Fruit fly (Drosophila melanogaster) whole organism, prepupa: ENCODE measurements around the gene dos.

Experiments
- Blimp-1 ChIP-seq: fragments of 200-800 bp; sonication (Bioruptor generic); optimal IDR thresholded peaks from 3 replicates; lab custom pipeline; 2017; ENCODE audit warnings: missing biosample characterization, missing genetic modification characterization, mild to moderate bottlenecking, moderate library complexity, missing genetic modification reagents
- CG10631 ChIP-seq: fragments of 200-800 bp; sonication (Bioruptor generic); optimal IDR thresholded peaks from 2 replicates; lab custom pipeline; 2016; ENCODE audit warnings: missing biosample characterization, missing genetic modification characterization
- CG10669 ChIP-seq: fragments of 200-800 bp; sonication (Bioruptor generic); optimal IDR thresholded peaks from 3 replicates; lab custom pipeline; 2018; ENCODE audit warnings: missing biosample characterization, mild to moderate bottlenecking, missing genetic modification characterization, moderate library complexity
- CG11294 ChIP-seq: fragments of 200-800 bp; sonication (Bioruptor generic); IDR thresholded peaks from 2 replicates; pipeline ENCODE4 v1.3.6; 2022; ENCODE audit warnings: missing biosample characterization, missing genetic modification characterization
- CG11902 ChIP-seq: fragments of 200-800 bp; sonication (Bioruptor generic); optimal IDR thresholded peaks from 3 replicates; lab custom pipeline; 2016; ENCODE audit warnings: missing biosample characterization, missing genetic modification characterization
- CG15336 ChIP-seq: fragments of 200-800 bp; sonication (Bioruptor generic); IDR thresholded peaks from 2 replicates; pipeline ENCODE4 v1.3.6; 2022; ENCODE audit warnings: missing biosample characterization, missing genetic modification characterization
- CG1621 ChIP-seq: fragments of 200-800 bp; sonication (Bioruptor generic); optimal IDR thresholded peaks from 3 replicates; lab custom pipeline; 2018; ENCODE audit warnings: missing biosample characterization, mild to moderate bottlenecking, missing genetic modification characterization
- CG16779 ChIP-seq: fragments of 200-800 bp; sonication (Bioruptor generic); optimal IDR thresholded peaks from 3 replicates; lab custom pipeline; 2017; ENCODE audit warnings: missing biosample characterization, mild to moderate bottlenecking, missing genetic modification characterization
- CG3032 ChIP-seq: fragments of 200-800 bp; optimal IDR thresholded peaks from 2 replicates; lab custom pipeline; 2019; ENCODE audit warnings: missing biosample characterization, mild to moderate bottlenecking, missing genetic modification characterization, moderate library complexity
- CG31627 ChIP-seq: fragments of 200-800 bp; sonication (Bioruptor generic); optimal IDR thresholded peaks from 3 replicates; lab custom pipeline; 2016; ENCODE audit warnings: missing biosample characterization, missing genetic modification characterization
- CG32006 ChIP-seq: fragments of 200-800 bp; sonication (Bioruptor generic); optimal IDR thresholded peaks from 3 replicates; lab custom pipeline; 2017; ENCODE audit warnings: missing biosample characterization, mild to moderate bottlenecking, missing genetic modification characterization
- CG34406 ChIP-seq: fragments of 200-800 bp; sonication (Bioruptor generic); optimal IDR thresholded peaks from 3 replicates; lab custom pipeline; 2016; ENCODE audit warnings: missing biosample characterization, missing genetic modification characterization
- CG3919 ChIP-seq: fragments of 200-800 bp; sonication (Bioruptor generic); optimal IDR thresholded peaks from 3 replicates; lab custom pipeline; 2016; ENCODE audit warnings: missing biosample characterization, missing genetic modification characterization
- CG4318 ChIP-seq: fragments of 200-800 bp; sonication (Bioruptor generic); optimal IDR thresholded peaks from 3 replicates; lab custom pipeline; 2017; ENCODE audit warnings: missing biosample characterization, mild to moderate bottlenecking, missing genetic modification characterization
- CG6163 ChIP-seq: fragments of 200-800 bp; sonication (Bioruptor generic); IDR thresholded peaks from 3 replicates; pipeline ENCODE4 v1.3.6; 2022; ENCODE audit warnings: missing biosample characterization, missing genetic modification characterization
- CG6276 ChIP-seq: fragments of 200-800 bp; sonication (Bioruptor generic); optimal IDR thresholded peaks from 2 replicates; lab custom pipeline; 2017; ENCODE audit warnings: missing biosample characterization, mild to moderate bottlenecking, missing genetic modification characterization
- CG6808 ChIP-seq: fragments of 200-800 bp; sonication (Bioruptor generic); optimal IDR thresholded peaks from 3 replicates; lab custom pipeline; 2017; ENCODE audit warnings: missing biosample characterization, missing genetic modification characterization, mild to moderate bottlenecking, moderate library complexity, missing genetic modification reagents
- CG6854 ChIP-seq: fragments of 200-800 bp; sonication (Bioruptor generic); optimal IDR thresholded peaks from 2 replicates; lab custom pipeline; 2017; ENCODE audit warnings: missing biosample characterization, mild to moderate bottlenecking, missing genetic modification characterization
- CG7368 ChIP-seq: fragments of 200-800 bp; sonication (Bioruptor generic); optimal IDR thresholded peaks from 3 replicates; lab custom pipeline; 2016; ENCODE audit warnings: missing biosample characterization, missing genetic modification characterization
- CG8119 ChIP-seq: fragments of 200-800 bp; sonication (Bioruptor generic); IDR thresholded peaks from 3 replicates; pipeline ENCODE4 v1.3.6; 2022; ENCODE audit warnings: missing biosample characterization, missing genetic modification characterization
- CG8632 ChIP-seq: fragments of 200-800 bp; sonication (Bioruptor generic); optimal IDR thresholded peaks from 3 replicates; lab custom pipeline; 2016; ENCODE audit warnings: missing biosample characterization, missing genetic modification characterization
- CG9139 ChIP-seq: fragments of 200-800 bp; sonication (Bioruptor generic); optimal IDR thresholded peaks from 3 replicates; lab custom pipeline; 2017; ENCODE audit warnings: missing biosample characterization, mild to moderate bottlenecking, missing genetic modification characterization
- Eip75B ChIP-seq: fragments of 200-800 bp; sonication (Bioruptor generic); optimal IDR thresholded peaks from 3 replicates; lab custom pipeline; 2016; ENCODE audit warnings: missing biosample characterization, missing genetic modification characterization
- Eip78C ChIP-seq: fragments of 200-800 bp; sonication (Bioruptor generic); peaks from one replicate; lab custom pipeline; 2016; ENCODE audit warnings: missing biosample characterization, missing genetic modification characterization
- Eip93F ChIP-seq: fragments of 200-800 bp; sonication (Bioruptor generic); optimal IDR thresholded peaks from 2 replicates; lab custom pipeline; 2016; ENCODE audit warnings: missing biosample characterization, mild to moderate bottlenecking, missing genetic modification characterization
- Ets21C ChIP-seq: fragments of 200-800 bp; sonication (Bioruptor generic); optimal IDR thresholded peaks from 3 replicates; lab custom pipeline; 2016; ENCODE audit warnings: missing biosample characterization, missing genetic modification characterization
- Gug ChIP-seq: fragments of 200-800 bp; sonication (Bioruptor generic); IDR thresholded peaks from 2 replicates; pipeline ENCODE4 v1.3.6; 2022; ENCODE audit warnings: missing biosample characterization, missing genetic modification characterization
- Hr38 ChIP-seq: sonication (Bioruptor generic); optimal IDR thresholded peaks from 2 replicates; lab custom pipeline; 2016; ENCODE audit warnings: missing biosample characterization, missing genetic modification characterization
- Hr39 ChIP-seq: fragments of 200-800 bp; sonication (Bioruptor generic); optimal IDR thresholded peaks from 2 replicates; lab custom pipeline; 2016; ENCODE audit warnings: missing biosample characterization, missing genetic modification characterization
- Hr4 ChIP-seq: fragments of 200-800 bp; sonication (Bioruptor generic); optimal IDR thresholded peaks from 3 replicates; lab custom pipeline; 2016; ENCODE audit warnings: missing biosample characterization, missing genetic modification characterization
- Lpt ChIP-seq: fragments of 200-800 bp; sonication (Bioruptor generic); optimal IDR thresholded peaks from 3 replicates; lab custom pipeline; 2016; ENCODE audit warnings: missing biosample characterization, missing genetic modification characterization
- Met ChIP-seq: fragments of 200-800 bp; sonication (Bioruptor generic); optimal IDR thresholded peaks from 3 replicates; lab custom pipeline; 2016; ENCODE audit warnings: missing biosample characterization, missing genetic modification characterization
- Smox ChIP-seq: fragments of 200-800 bp; sonication (Bioruptor generic); optimal IDR thresholded peaks from 3 replicates; lab custom pipeline; 2016; ENCODE audit warnings: missing biosample characterization, missing genetic modification characterization
- Sox102F ChIP-seq: fragments of 200-800 bp; sonication (Bioruptor generic); optimal IDR thresholded peaks from 2 replicates; lab custom pipeline; 2016; ENCODE audit warnings: missing biosample characterization, mild to moderate bottlenecking, missing genetic modification characterization
- Sox14 ChIP-seq: fragments of 200-800 bp; sonication (Bioruptor generic); optimal IDR thresholded peaks from 3 replicates; lab custom pipeline; 2016; ENCODE audit warnings: missing biosample characterization, missing genetic modification characterization
- Sox15 ChIP-seq: fragments of 200-800 bp; sonication (Bioruptor generic); optimal IDR thresholded peaks from 3 replicates; lab custom pipeline; 2016; ENCODE audit warnings: missing biosample characterization, missing genetic modification characterization
- achi ChIP-seq: fragments of 200-800 bp; sonication (Bioruptor generic); optimal IDR thresholded peaks from 3 replicates; lab custom pipeline; 2016; ENCODE audit warnings: missing biosample characterization, missing genetic modification characterization
- acj6 ChIP-seq: fragments of 200-800 bp; sonication (Bioruptor generic); optimal IDR thresholded peaks from 3 replicates; lab custom pipeline; 2016; ENCODE audit warnings: missing biosample characterization, missing genetic modification characterization
- cyc ChIP-seq: fragments of 200-800 bp; sonication (Bioruptor generic); optimal IDR thresholded peaks from 3 replicates; lab custom pipeline; 2016; ENCODE audit warnings: missing biosample characterization, missing genetic modification characterization
- dac ChIP-seq: fragments of 200-800 bp; sonication (Bioruptor generic); optimal IDR thresholded peaks from 2 replicates; lab custom pipeline; 2017; ENCODE audit warnings: missing biosample characterization, mild to moderate bottlenecking, missing genetic modification characterization
- dsx ChIP-seq: fragments of 200-800 bp; optimal IDR thresholded peaks from 3 replicates; lab custom pipeline; 2019; ENCODE audit warnings: missing biosample characterization, mild to moderate bottlenecking, missing genetic modification characterization, moderate library complexity; ENCODE audit not compliant: poor library complexity, severe bottlenecking
- eg ChIP-seq: fragments of 200-800 bp; sonication (Bioruptor generic); IDR thresholded peaks from 3 replicates; pipeline ENCODE4 v1.3.6; 2022; ENCODE audit warnings: missing biosample characterization, missing genetic modification characterization
- esn ChIP-seq: fragments of 200-800 bp; sonication (Bioruptor generic); optimal IDR thresholded peaks from 2 replicates; lab custom pipeline; 2016; ENCODE audit warnings: missing biosample characterization, mild to moderate bottlenecking, missing genetic modification characterization, moderate library complexity
- fd59A ChIP-seq: fragments of 200-800 bp; sonication (Bioruptor generic); optimal IDR thresholded peaks from 2 replicates; lab custom pipeline; 2017; ENCODE audit warnings: missing biosample characterization, mild to moderate bottlenecking, missing genetic modification characterization, missing genetic modification reagents
- fd85E ChIP-seq: fragments of 200-800 bp; sonication (Bioruptor generic); optimal IDR thresholded peaks from 3 replicates; lab custom pipeline; 2016; ENCODE audit warnings: missing biosample characterization, missing genetic modification characterization
- fkh ChIP-seq: fragments of 200-800 bp; sonication (Bioruptor generic); optimal IDR thresholded peaks from 3 replicates; lab custom pipeline; 2017; ENCODE audit warnings: missing biosample characterization, mild to moderate bottlenecking, missing genetic modification characterization, moderate library complexity
- net ChIP-seq: fragments of 200-800 bp; sonication (Bioruptor generic); optimal IDR thresholded peaks from 3 replicates; lab custom pipeline; 2016; ENCODE audit warnings: missing biosample characterization, missing genetic modification characterization
- pdm3 ChIP-seq: fragments of 200-800 bp; sonication (Bioruptor generic); optimal IDR thresholded peaks from 3 replicates; lab custom pipeline; 2016; ENCODE audit warnings: missing biosample characterization, missing genetic modification characterization
- salr ChIP-seq, 2 experiments: fragments of 200-800 bp; sonication (Bioruptor generic); optimal IDR thresholded peaks; 3 replicates each; lab custom pipeline; 2016 to 2018; ENCODE audit warnings: missing biosample characterization in 2 of 2, missing genetic modification characterization in 2 of 2, mild to moderate bottlenecking in 1 of 2
- ss ChIP-seq, 2 experiments: fragments of 200-800 bp; sonication (Bioruptor generic); optimal IDR thresholded peaks; 2 replicates in 1 of 2; 3 replicates in 1 of 2; lab custom pipeline; 2017 to 2018; ENCODE audit warnings: mild to moderate bottlenecking in 2 of 2, missing biosample characterization in 2 of 2, missing genetic modification characterization in 2 of 2, moderate library complexity in 1 of 2
- svp ChIP-seq: fragments of 200-800 bp; sonication (Bioruptor generic); peaks from one replicate; lab custom pipeline; 2016; ENCODE audit warnings: missing biosample characterization, missing genetic modification characterization
- topi ChIP-seq: fragments of 200-800 bp; sonication (Bioruptor generic); optimal IDR thresholded peaks from 3 replicates; lab custom pipeline; 2016; ENCODE audit warnings: missing biosample characterization, missing genetic modification characterization
- vri ChIP-seq: fragments of 200-800 bp; sonication (Bioruptor generic); optimal IDR thresholded peaks from 3 replicates; lab custom pipeline; 2016; ENCODE audit warnings: missing biosample characterization, mild to moderate bottlenecking, missing genetic modification characterization

dos gene

DNA sequence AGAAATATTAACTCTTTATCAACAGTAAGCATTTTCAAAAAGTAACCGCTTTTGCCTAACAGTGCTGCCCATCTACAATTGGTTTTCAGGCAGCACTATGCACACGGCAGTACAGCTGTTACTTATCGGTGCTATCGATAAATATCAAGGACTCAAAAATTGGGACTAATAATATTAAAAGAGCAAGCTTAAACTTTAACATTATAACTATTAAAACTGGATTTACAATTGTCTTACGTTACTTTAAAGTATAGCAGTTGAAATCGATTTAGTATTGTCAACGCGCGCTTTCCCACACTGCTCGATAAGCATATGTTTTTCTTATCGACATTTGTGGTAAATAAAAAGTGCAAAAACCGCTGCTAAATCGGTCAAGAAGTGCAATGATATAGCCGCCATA, 42.2 kb downstream of the dos start, which contains the start of the genes CG42245 and MEP-1:
Gene CG42245, plus strand, starts transcription at position 310 of the 400 bp plus-strand sequence.
Gene MEP-1, plus strand, starts transcription at position 310 of the 400 bp plus-strand sequence.
- TF ChIP-seq Sox15 (GFP tag; lab: Kevin White, UChicago) (no peak), vri (peak; percentile 67), Hr38 (GFP tag; lab: Kevin White, UChicago) (no peak), Gug (GFP tag; lab: Robert Waterston, UW) (no peak), CG6854 (GFP tag; lab: Kevin White, UChicago) (no peak), achi (GFP tag; lab: Kevin White, UChicago) (peak; percentile 26), esn (GFP tag; lab: Kevin White, UChicago) (peak; percentile 65), dsx (GFP tag; lab: Kevin White, UChicago) (no peak), CG10669 (GFP tag; lab: Kevin White, UChicago) (peak; percentile 19), fd85E (GFP tag; lab: Kevin White, UChicago) (no peak), CG3919 (peak; percentile 66), topi (GFP tag; lab: Kevin White, UChicago) (peak; percentile 53), CG15336 (GFP tag; lab: Robert Waterston, UW) (no peak), Eip75B (GFP tag; lab: Kevin White, UChicago) (peak; percentile 61), CG9139 (GFP tag; lab: Kevin White, UChicago) (no peak), Eip93F (GFP tag; lab: Kevin White, UChicago) (no peak), CG7368 (peak; percentile 34), Hr39 (peak; percentile 34), Blimp-1 (GFP tag; lab: Kevin White, UChicago) (no peak), CG10631 (GFP tag; lab: Kevin White, UChicago) (peak; percentile 55), pdm3 (GFP tag; lab: Kevin White, UChicago) (peak; percentile 62), ss (GFP tag; optimal IDR thresholded peaks at IDR 0.05; lab: Kevin White, UChicago) (peak in 1 of 2 experiments; percentile 20), CG8119 (GFP tag; lab: Robert Waterston, UW) (no peak), Ets21C (GFP tag; lab: Kevin White, UChicago) (peak; percentile 20), fd59A (GFP tag; lab: Kevin White, UChicago) (no peak), CG34406 (peak; percentile 37), salr (GFP tag; optimal IDR thresholded peaks at IDR 0.05; lab: Kevin White, UChicago) (peak in 1 of 2 experiments; percentile 6), CG11294 (GFP tag; lab: Robert Waterston, UW) (no peak), CG31627 (GFP tag; lab: Kevin White, UChicago) (peak; percentile 54), Hr4 (GFP tag; lab: Kevin White, UChicago) (peak; percentile 57), net (peak; percentile 41), Eip78C (GFP tag; lab: Kevin White, UChicago) (peak; percentile 69), CG16779 (tag; lab: Kevin White, UChicago) (no peak), fkh (GFP tag; lab: Kevin White, UChicago) (peak; percentile 43), CG6808 (GFP tag; lab: Kevin White, UChicago) (peak; percentile 100), CG4318 (GFP tag; lab: Kevin White, UChicago) (no peak), Sox14 (GFP tag; lab: Kevin White, UChicago) (peak; percentile 57), CG1621 (tag; lab: Kevin White, UChicago) (no peak), Sox102F (peak; percentile 66), svp (peak; percentile 80), dac (no peak), CG11902 (GFP tag; lab: Kevin White, UChicago) (no peak), CG8632 (peak; percentile 26), Lpt (no peak), CG6163 (GFP tag; lab: Robert Waterston, UW) (no peak), acj6 (peak; percentile 52), eg (GFP tag; lab: Robert Waterston, UW) (peak; percentile 40; the same call in 1 of the 3 replicates), cyc (peak; percentile 61), Met (GFP tag; lab: Kevin White, UChicago) (peak; percentile 70), Smox (GFP tag; lab: Kevin White, UChicago) (peak; percentile 60), CG32006 (GFP tag; lab: Kevin White, UChicago) (peak; percentile 14), CG3032 (no peak), CG6276 (GFP tag; lab: Kevin White, UChicago) (no peak)
